Worm (Caenorhabditis elegans) whole organism, L4/young adult: ENCODE measurements around the gene chil-1.

Experiments
- W03F9.2 ChIP-seq: fragments of 150-350 bp; optimal IDR thresholded peaks from 2 replicates; lab custom pipeline; 2014; ENCODE audit warnings: missing biosample characterization, missing genetic modification characterization
- dao-5 ChIP-seq: sonication (generic microtip); optimal IDR thresholded peaks from 2 replicates; lab custom pipeline; 2016; ENCODE audit warnings: missing genotype, missing genetic modification characterization, moderate library complexity, missing compliant biosample characterization
- him-1 ChIP-seq: sonication (generic microtip); optimal IDR thresholded peaks from 2 replicates; lab custom pipeline; 2016; ENCODE audit warnings: missing genotype, missing genetic modification reagents, missing genetic modification characterization, missing compliant biosample characterization

The chil-1 gene

DNA sequence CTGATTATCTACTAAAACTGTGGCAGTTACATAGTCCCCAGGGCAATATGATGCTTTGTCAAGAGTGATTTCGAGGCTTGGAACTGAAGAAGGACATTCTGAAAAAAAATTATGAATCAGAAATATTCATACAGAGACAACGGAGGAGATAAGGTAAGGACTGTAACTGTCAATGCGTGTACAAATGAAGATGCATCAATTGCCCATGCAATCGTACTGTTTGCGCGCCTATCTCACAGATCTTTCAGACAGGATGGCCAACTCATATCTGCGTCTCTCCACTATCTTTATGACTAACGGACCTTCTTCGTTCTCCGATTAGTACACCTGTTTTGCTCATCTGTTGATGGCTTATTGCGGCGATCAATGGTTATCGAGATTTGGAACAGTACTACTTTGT is 26.0 kb downstream of the chil-1 start, which contains the start of gene ZK938.11:
TSS of gene ZK938.11 (minus strand) at position 101 of the 400 bp plus-strand sequence.
- TF ChIP-seq dao-5 (tag; lab: Kevin White, UChicago) (no peak), W03F9.2 (no peak), him-1 (tag; lab: Kevin White, UChicago) (no peak)

DNA sequence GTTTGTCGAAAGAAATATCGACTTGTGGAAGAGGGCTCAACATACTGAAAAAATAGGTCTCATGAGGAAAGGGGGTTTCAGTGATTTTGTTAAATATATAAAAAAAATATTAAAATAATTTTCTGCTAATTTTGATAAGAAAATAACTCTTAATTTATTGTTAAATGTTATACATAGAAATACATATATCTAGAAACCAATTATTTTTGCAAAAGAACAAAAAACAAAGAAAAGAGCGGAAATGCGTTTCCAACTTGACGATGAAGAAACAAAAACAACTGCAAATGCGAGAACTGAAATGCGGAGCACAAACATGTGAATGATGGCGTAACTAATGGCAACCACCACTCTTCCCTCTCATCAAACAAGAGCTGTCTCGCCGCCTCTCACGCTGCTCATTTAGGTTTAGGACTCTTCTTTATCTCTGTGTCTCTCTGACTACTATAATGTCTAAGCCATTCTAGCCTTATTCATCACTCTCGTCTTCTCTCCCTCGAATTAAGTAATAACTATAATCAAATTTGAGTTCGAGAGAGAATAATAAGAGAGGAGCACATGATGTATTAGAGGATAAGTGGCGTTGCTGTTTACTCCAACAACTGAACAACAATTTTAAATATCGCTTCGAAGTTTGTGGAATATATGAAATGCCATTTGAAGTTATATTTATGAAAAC is 27.9 kb downstream of the chil-1 start, which contains the start of gene arrd-4:
TSS of gene arrd-4 (minus strand) at position 51 of the 676 bp plus-strand sequence.
- TF ChIP-seq him-1 (tag; lab: Kevin White, UChicago) (no peak), W03F9.2 (no peak), dao-5 (tag; lab: Kevin White, UChicago) (no peak)

DNA sequence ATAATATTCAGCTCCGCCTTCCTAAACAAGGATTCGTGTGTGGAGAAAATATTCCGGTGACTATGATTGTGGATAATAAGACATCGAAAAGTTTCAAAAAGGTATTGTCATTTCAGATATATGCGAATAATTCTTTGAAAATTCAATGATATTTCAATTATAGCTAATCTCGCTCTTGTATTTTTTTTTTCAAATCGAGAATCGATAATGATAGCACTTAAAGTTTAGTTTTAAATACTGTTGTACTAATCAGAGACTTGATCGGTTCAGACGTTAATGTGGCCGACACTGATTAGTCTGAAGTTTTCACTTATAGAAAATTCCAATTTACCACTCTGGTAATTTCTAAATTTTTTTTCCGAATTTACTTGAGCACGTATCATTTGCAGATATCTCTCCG is 30.3 kb downstream of the chil-1 start:
- TF ChIP-seq dao-5 (tag; lab: Kevin White, UChicago) (no peak), W03F9.2 (no peak), him-1 (tag; lab: Kevin White, UChicago) (no peak)

DNA sequence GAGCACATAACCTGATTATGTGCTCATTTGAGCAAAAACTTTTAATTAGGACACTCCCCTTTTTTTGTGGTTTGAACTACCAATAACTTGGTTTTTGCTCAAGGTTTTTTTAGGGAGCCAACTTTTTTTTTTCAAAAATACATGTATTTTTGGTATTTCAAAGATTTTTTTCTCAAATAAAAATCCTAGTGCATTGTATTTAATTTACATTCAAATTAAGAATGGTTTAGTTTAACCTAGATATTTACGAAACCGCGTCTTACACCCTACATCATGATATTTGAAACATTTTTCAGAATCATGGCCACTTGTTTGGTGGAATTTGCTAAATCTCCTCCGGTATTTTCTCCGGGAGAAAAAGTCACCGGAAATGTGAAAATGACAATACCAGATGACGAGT is 31.4 kb downstream of the chil-1 start, which contains the start of gene arrd-5:
TSS of gene arrd-5 (plus strand) at position 301 of the 400 bp plus-strand sequence.
- TF ChIP-seq dao-5 (tag; lab: Kevin White, UChicago) (no peak), him-1 (tag; lab: Kevin White, UChicago) (no peak), W03F9.2 (no peak)

DNA sequence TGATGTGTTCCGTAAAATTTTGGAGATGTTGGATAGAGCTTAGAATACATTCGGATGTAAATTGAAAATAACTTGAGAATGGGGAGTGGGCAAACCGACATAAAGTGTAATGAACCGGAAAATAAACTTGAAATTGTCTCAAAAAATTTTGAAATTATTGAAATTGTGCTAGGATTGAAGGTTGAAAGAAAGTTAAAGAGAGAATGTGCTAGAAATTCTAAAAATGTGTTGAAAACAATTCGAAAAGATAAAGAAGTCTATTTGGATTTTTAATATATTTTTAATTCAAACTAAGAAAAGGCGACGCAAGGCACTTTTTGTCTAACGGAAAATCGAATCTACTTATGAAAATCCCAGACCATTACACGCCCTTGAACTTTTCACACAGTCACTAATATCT is 32.4 kb downstream of the chil-1 start, which contains the start of gene ZK938.3:
TSS of gene ZK938.3 (minus strand) at position 101 of the 400 bp plus-strand sequence.
- TF ChIP-seq dao-5 (tag; lab: Kevin White, UChicago) (no peak), W03F9.2 (no peak), him-1 (tag; lab: Kevin White, UChicago) (no peak)

DNA sequence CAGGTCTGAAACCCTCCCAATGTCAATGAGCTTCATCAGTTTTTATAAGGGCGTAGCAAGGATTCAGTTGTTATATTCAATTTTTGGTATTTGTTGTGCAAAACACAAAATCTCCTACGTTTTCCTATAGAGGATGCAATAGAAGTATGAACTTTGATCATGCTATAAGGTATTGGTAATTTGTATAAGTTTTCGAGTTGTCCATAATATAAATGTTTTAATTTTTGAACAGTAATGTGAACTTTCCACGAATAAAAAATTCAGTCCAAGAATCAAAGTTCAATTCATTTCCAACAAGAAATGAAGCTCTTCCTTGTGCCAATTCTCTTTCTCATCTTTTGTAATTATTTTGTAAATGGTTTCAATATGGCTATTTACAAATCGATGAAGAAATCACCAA is 35.2 kb downstream of the chil-1 start, which contains the start of gene ZK938.12:
TSS of gene ZK938.12 (plus strand) at position 301 of the 400 bp plus-strand sequence.
- no peak for TF ChIP-seq him-1 (tag; lab: Kevin White, UChicago)
- no peak for TF ChIP-seq dao-5 (tag; lab: Kevin White, UChicago)
- no peak for TF ChIP-seq W03F9.2

DNA sequence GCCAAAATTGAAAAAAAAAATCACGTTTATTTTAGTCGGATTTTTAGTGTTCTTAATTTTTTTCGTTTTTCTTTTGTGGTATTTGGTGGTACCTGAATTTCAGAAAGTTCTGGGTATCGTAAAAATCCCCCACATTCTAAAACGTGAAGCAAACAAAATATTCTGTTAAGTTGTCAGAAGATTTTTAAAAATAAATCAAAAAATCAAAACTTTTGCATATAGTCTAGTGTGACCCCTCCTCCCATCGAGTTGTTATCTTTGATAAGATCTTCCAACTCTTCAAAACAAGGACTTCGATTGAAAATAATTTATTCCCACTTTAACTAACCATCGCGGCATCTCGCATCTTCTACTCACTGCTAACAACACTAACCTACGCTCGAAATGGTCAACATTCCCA is 37.2 kb downstream of the chil-1 start, which contains the start of gene ZK938.1:
TSS of gene ZK938.1 (plus strand) at position 301 of the 400 bp plus-strand sequence.
- TF ChIP-seq dao-5 (tag; lab: Kevin White, UChicago) (no peak), W03F9.2 (no peak), him-1 (tag; lab: Kevin White, UChicago) (no peak)

DNA sequence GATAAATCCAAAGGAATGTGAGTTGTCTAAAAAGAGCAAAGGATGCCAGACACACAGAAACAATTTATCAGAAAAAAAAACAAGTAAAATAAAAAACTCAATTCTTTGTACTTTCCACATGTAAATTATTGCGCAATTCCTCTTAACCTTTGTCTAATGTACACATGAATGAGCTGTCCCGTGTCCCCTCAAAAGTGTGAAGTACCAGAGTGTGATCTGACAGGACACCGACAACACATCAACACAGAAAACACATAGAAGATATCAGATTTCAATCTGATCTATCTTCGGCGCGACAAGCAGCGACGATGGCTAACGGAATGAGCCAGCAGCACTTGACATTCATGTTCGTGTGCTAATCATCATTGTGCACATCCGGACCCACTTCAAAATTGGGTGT is 37.8 kb downstream of the chil-1 start:
- TF ChIP-seq dao-5 (tag; lab: Kevin White, UChicago) (no peak), W03F9.2 (no peak), him-1 (tag; lab: Kevin White, UChicago) (no peak)

DNA sequence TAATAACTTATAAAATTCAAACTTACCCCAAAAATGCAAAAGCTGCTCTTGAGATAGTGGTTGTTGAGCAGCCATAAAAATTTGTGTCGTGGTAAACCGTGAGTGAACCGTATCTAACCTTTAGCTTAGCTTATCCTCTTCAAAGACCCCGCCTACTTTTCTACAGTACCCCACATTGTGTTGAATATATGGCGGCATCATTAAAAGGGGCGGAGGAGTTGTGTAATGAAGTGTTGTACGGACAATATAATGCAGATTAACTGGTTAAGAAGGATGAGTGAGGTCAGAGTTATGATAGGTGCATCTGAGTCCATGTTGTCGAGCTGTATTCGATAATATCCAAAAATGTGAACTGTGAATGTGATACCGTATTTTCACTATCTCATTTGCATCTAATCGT is 38.4 kb downstream of the chil-1 start, which contains the start of gene eyg-1:
TSS of gene eyg-1 (minus strand) at position 101 of the 400 bp plus-strand sequence.
- TF ChIP-seq dao-5 (tag; lab: Kevin White, UChicago) (no peak), him-1 (tag; lab: Kevin White, UChicago) (no peak), W03F9.2 (no peak)

DNA sequence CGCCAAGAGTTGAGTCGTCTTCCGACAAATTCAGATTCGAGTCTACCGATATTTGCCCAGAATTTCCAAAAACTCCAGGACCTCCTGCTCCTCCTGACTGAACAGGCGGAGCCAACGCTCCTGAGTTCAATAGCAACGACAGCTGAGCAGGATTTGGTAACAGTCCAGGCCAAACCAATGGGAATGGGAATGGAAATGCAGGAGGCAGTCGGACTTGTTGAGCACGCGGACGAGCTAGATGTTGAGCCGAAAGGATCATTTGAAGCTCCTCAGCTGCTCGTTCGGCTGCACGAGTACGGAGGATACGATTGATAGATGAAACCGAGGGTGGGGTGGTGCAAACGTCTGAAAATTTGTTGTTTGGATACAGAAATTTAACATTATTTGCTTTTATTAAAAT is 39.3 kb downstream of the chil-1 start:
- TF ChIP-seq W03F9.2 (no peak), dao-5 (tag; lab: Kevin White, UChicago) (no peak), him-1 (tag; lab: Kevin White, UChicago) (no peak)
